Worm (Caenorhabditis elegans) whole organism, mixed stage, embryonic: Measurements from ENCODE around the gene misc-1.
A peak's percentile ranks its signal among the peaks of the same experiment; 100 is the strongest.

Experiments used
- M03D4.4 ChIP-seq: sonication (generic microtip); optimal IDR thresholded peaks from 2 replicates; lab custom pipeline; 2017; ENCODE audit warnings: mild to moderate bottlenecking, missing genetic modification characterization, missing compliant biosample characterization
- blmp-1 ChIP-seq: fragments of 150-350 bp; optimal IDR thresholded peaks from 2 replicates; lab custom pipeline; 2014; ENCODE audit warnings: missing biosample characterization, missing genetic modification characterization
- ceh-43 ChIP-seq: fragments of 200-800 bp; sonication (Bioruptor generic); optimal IDR thresholded peaks from 2 replicates; lab custom pipeline; 2018; ENCODE audit warnings: mild to moderate bottlenecking, missing genetic modification characterization, moderate library complexity, missing compliant biosample characterization
- ces-1 ChIP-seq: fragments of 150-350 bp; optimal IDR thresholded peaks from 2 replicates; lab custom pipeline; 2014; ENCODE audit warnings: missing biosample characterization, missing genetic modification reagents, missing genetic modification characterization
- cnd-1 ChIP-seq: fragments of 200-800 bp; sonication (Bioruptor generic); optimal IDR thresholded peaks from 2 replicates; lab custom pipeline; 2018; ENCODE audit warnings: mild to moderate bottlenecking, missing genetic modification characterization, missing compliant biosample characterization
- drap-1 ChIP-seq: fragments of 200-800 bp; sonication (Bioruptor generic); optimal IDR thresholded peaks from 3 replicates; lab custom pipeline; 2018; ENCODE audit warnings: mild to moderate bottlenecking, missing genetic modification characterization, missing compliant biosample characterization
- elt-1 ChIP-seq: sonication (generic microtip); optimal IDR thresholded peaks from 2 replicates; lab custom pipeline; 2017; ENCODE audit warnings: missing genetic modification characterization, mild to moderate bottlenecking, missing compliant biosample characterization, antibody characterized with exemption, moderate library complexity, borderline replicate concordance; ENCODE audit not compliant: insufficient read depth
- elt-3 ChIP-seq: fragments of 150-350 bp; optimal IDR thresholded peaks from 2 replicates; lab custom pipeline; 2014; ENCODE audit warnings: missing biosample characterization, missing genetic modification characterization
- flh-1 ChIP-seq: fragments of 200-800 bp; sonication (Bioruptor generic); optimal IDR thresholded peaks from 2 replicates; lab custom pipeline; 2018; ENCODE audit warnings: mild to moderate bottlenecking, missing genetic modification characterization, moderate library complexity, missing compliant biosample characterization
- ham-2 ChIP-seq: fragments of 200-800 bp; sonication (Bioruptor generic); optimal IDR thresholded peaks from 2 replicates; lab custom pipeline; 2018; ENCODE audit warnings: mild to moderate bottlenecking, missing genetic modification characterization, missing compliant biosample characterization
- hlh-1 ChIP-seq: fragments of 150-350 bp; optimal IDR thresholded peaks from 2 replicates; lab custom pipeline; 2014; ENCODE audit warnings: missing biosample characterization, missing genetic modification reagents, missing genetic modification characterization
- lin-13 ChIP-seq: fragments of 150-350 bp; optimal IDR thresholded peaks from 2 replicates; lab custom pipeline; 2014; ENCODE audit warnings: missing biosample characterization, missing genetic modification characterization
- lsy-2 ChIP-seq: fragments of 150-350 bp; optimal IDR thresholded peaks from 2 replicates; lab custom pipeline; 2014; ENCODE audit warnings: missing biosample characterization, missing genetic modification characterization
- mab-5 ChIP-seq: fragments of 150-350 bp; optimal IDR thresholded peaks from 2 replicates; lab custom pipeline; 2014; ENCODE audit warnings: missing biosample characterization, missing genetic modification characterization
- mep-1 ChIP-seq: fragments of 150-350 bp; optimal IDR thresholded peaks from 2 replicates; lab custom pipeline; 2017; ENCODE audit warnings: missing biosample characterization, missing genetic modification reagents, missing genetic modification characterization, inconsistent platforms
- mls-2 ChIP-seq: sonication (generic microtip); optimal IDR thresholded peaks from 2 replicates; lab custom pipeline; 2016; ENCODE audit warnings: mild to moderate bottlenecking, missing genetic modification characterization, moderate library complexity, missing compliant biosample characterization
- nhr-12 ChIP-seq: fragments of 150-350 bp; optimal IDR thresholded peaks from 2 replicates; lab custom pipeline; 2014; ENCODE audit warnings: missing biosample characterization, missing genetic modification characterization
- nhr-2 ChIP-seq: fragments of 150-350 bp; optimal IDR thresholded peaks from 2 replicates; lab custom pipeline; 2014; ENCODE audit warnings: missing biosample characterization, missing genetic modification characterization
- nhr-237 ChIP-seq: fragments of 150-350 bp; optimal IDR thresholded peaks from 2 replicates; lab custom pipeline; 2014; ENCODE audit warnings: missing biosample characterization, missing genetic modification characterization
- nhr-28 ChIP-seq: fragments of 150-350 bp; optimal IDR thresholded peaks from 2 replicates; lab custom pipeline; 2014; ENCODE audit warnings: missing biosample characterization, missing genetic modification characterization
- nhr-76 ChIP-seq: sonication (generic microtip); optimal IDR thresholded peaks from 2 replicates; lab custom pipeline; 2017; ENCODE audit warnings: missing biosample characterization, missing genetic modification characterization
- pha-4 ChIP-seq: fragments of 150-350 bp; optimal IDR thresholded peaks from 2 replicates; lab custom pipeline; 2018; ENCODE audit warnings: missing biosample characterization, missing genetic modification reagents, missing genetic modification characterization
- sem-2 ChIP-seq: fragments of 200-800 bp; sonication (Bioruptor generic); optimal IDR thresholded peaks from 2 replicates; lab custom pipeline; 2018; ENCODE audit warnings: mild to moderate bottlenecking, missing genetic modification characterization, missing compliant biosample characterization
- snpc-4 ChIP-seq: fragments of 150-350 bp; optimal IDR thresholded peaks from 2 replicates; lab custom pipeline; 2014; ENCODE audit warnings: missing biosample characterization, missing genetic modification characterization
- tbx-8 ChIP-seq: fragments of 200-800 bp; sonication (Bioruptor generic); optimal IDR thresholded peaks from 2 replicates; lab custom pipeline; 2018; ENCODE audit warnings: mild to moderate bottlenecking, missing genetic modification characterization, moderate library complexity, missing compliant biosample characterization
- unc-120 ChIP-seq: sonication (generic microtip); optimal IDR thresholded peaks from 2 replicates; lab custom pipeline; 2017; ENCODE audit warnings: missing genetic modification characterization, missing compliant biosample characterization; ENCODE audit not compliant: poor library complexity, severe bottlenecking
- unc-39 ChIP-seq: fragments of 150-350 bp; optimal IDR thresholded peaks from 2 replicates; lab custom pipeline; 2014; ENCODE audit warnings: missing biosample characterization, missing genetic modification characterization
- unc-62 ChIP-seq: fragments of 150-350 bp; optimal IDR thresholded peaks from 2 replicates; lab custom pipeline; 2014; ENCODE audit warnings: missing biosample characterization, missing genetic modification reagents, missing genetic modification characterization

misc-1 gene

ce11 chrII:300977-301772 is 14.8 kb downstream of the misc-1 start, which contains the start of gene K01A2.5:
TSS of gene K01A2.5 (plus strand) at chrII:301273.
- TF ChIP-seq blmp-1 (tag; lab: Kevin White, UChicago), result peak; percentile 95
- no peak for TF ChIP-seq lin-13 (tag; lab: Kevin White, UChicago)
- no peak for TF ChIP-seq mab-5 (tag; lab: Kevin White, UChicago)
- no peak for TF ChIP-seq mls-2
- TF ChIP-seq sem-2 (GFP tag; lab: Kevin White, UChicago), result no peak
- no peak for TF ChIP-seq M03D4.4 (tag; lab: Kevin White, UChicago)
- TF ChIP-seq unc-62 (GFP tag; lab: Kevin White, UChicago), result peak; percentile 40
- no peak for TF ChIP-seq nhr-237 (tag; lab: Kevin White, UChicago)
- no peak for TF ChIP-seq elt-3 (tag; lab: Kevin White, UChicago)

ce11 chrII:303927-304711 is 17.7 kb downstream of the misc-1 start:
- TF ChIP-seq pha-4 (tag; lab: Kevin White, UChicago), result no peak

ce11 chrII:305645-306044 is 19.2 kb downstream of the misc-1 start, which contains the start of gene col-69:
TSS of gene col-69 (minus strand) at chrII:305745.
- TF ChIP-seq nhr-2 (tag; lab: Kevin White, UChicago), result no peak
- TF ChIP-seq flh-1 (GFP tag; lab: Kevin White, UChicago), result no peak
- no peak for TF ChIP-seq unc-62 (GFP tag; lab: Kevin White, UChicago)
- TF ChIP-seq unc-39 (tag; lab: Kevin White, UChicago), result no peak
- TF ChIP-seq ham-2, result no peak
- TF ChIP-seq mep-1, result no peak
- TF ChIP-seq snpc-4 (tag; lab: Kevin White, UChicago), result no peak
- no peak for TF ChIP-seq tbx-8 (GFP tag; lab: Kevin White, UChicago)
- TF ChIP-seq nhr-28, result no peak
- TF ChIP-seq mab-5 (tag; lab: Kevin White, UChicago), result no peak
- TF ChIP-seq ceh-43 (GFP tag; lab: Kevin White, UChicago), result no peak
- no peak for TF ChIP-seq lsy-2 (tag; lab: Kevin White, UChicago)
- TF ChIP-seq nhr-12, result no peak
- TF ChIP-seq M03D4.4 (tag; lab: Kevin White, UChicago), result no peak
- no peak for TF ChIP-seq lin-13 (tag; lab: Kevin White, UChicago)
- TF ChIP-seq drap-1 (GFP tag; lab: Kevin White, UChicago), result no peak
- no peak for TF ChIP-seq nhr-76 (tag; lab: Kevin White, UChicago)
- no peak for TF ChIP-seq sem-2 (GFP tag; lab: Kevin White, UChicago)
- TF ChIP-seq cnd-1 (tag; lab: Kevin White, UChicago), result no peak
- no peak for TF ChIP-seq mls-2

ce11 chrII:307154-307553 is 20.7 kb downstream of the misc-1 start, which contains the start of gene K01A2.4:
TSS of gene K01A2.4 (plus strand) at chrII:307454.
- TF ChIP-seq tbx-8 (GFP tag; lab: Kevin White, UChicago), result no peak
- no peak for TF ChIP-seq drap-1 (GFP tag; lab: Kevin White, UChicago)
- no peak for TF ChIP-seq nhr-76 (tag; lab: Kevin White, UChicago)
- no peak for TF ChIP-seq elt-1 (tag; lab: Kevin White, UChicago)
- no peak for TF ChIP-seq lin-13 (tag; lab: Kevin White, UChicago)
- TF ChIP-seq sem-2 (GFP tag; lab: Kevin White, UChicago), result no peak
- TF ChIP-seq flh-1 (GFP tag; lab: Kevin White, UChicago), result no peak
- TF ChIP-seq snpc-4 (tag; lab: Kevin White, UChicago), result no peak
- TF ChIP-seq nhr-28, result no peak
- TF ChIP-seq nhr-12, result no peak
- no peak for TF ChIP-seq ham-2
- no peak for TF ChIP-seq M03D4.4 (tag; lab: Kevin White, UChicago)
- TF ChIP-seq, all 35 proteins: peak for 0

ce11 chrII:312110-312509 is 25.7 kb downstream of the misc-1 start, which contains the start of gene mps-2:
TSS of gene mps-2 (minus strand) at chrII:312210.
- TF ChIP-seq cnd-1 (tag; lab: Kevin White, UChicago), result peak; percentile 63

ce11 chrII:313540-313939 is 27.1 kb downstream of the misc-1 start:
- peak; percentile 43 for TF ChIP-seq unc-62 (GFP tag; lab: Kevin White, UChicago)
- no peak for TF ChIP-seq sem-2 (GFP tag; lab: Kevin White, UChicago)
- TF ChIP-seq nhr-2 (tag; lab: Kevin White, UChicago), result no peak
- peak; percentile 30 for TF ChIP-seq ces-1 (GFP tag; lab: Kevin White, UChicago)
- no peak for TF ChIP-seq mab-5 (tag; lab: Kevin White, UChicago)
- TF ChIP-seq unc-120 (tag; lab: Kevin White, UChicago), result peak; percentile 6
- peak; percentile 69 for TF ChIP-seq hlh-1
